Fruit fly (Drosophila melanogaster) whole organism, embryonic: ENCODE data around the gene CG10694.

Experiments used
- Ada2b ChIP-seq: fragments of 200-800 bp; sonication (Bioruptor generic); IDR thresholded peaks from 2 replicates; pipeline ENCODE4 v1.3.6; 2022; ENCODE audit warnings: missing biosample characterization, missing genetic modification characterization
- Bdp1 ChIP-seq: fragments of 200-800 bp; sonication (Bioruptor generic); optimal IDR thresholded peaks from 3 replicates; lab custom pipeline; 2016; ENCODE audit warnings: missing biosample characterization, missing genetic modification characterization
- CG10147 ChIP-seq: fragments of 200-800 bp; sonication (Bioruptor generic); optimal IDR thresholded peaks from 2 replicates; lab custom pipeline; 2019; ENCODE audit warnings: missing biosample characterization, mild to moderate bottlenecking, missing genetic modification characterization, moderate library complexity
- CG10431 ChIP-seq: fragments of 200-800 bp; sonication (Bioruptor generic); optimal IDR thresholded peaks from 3 replicates; lab custom pipeline; 2018; ENCODE audit warnings: missing biosample characterization, mild to moderate bottlenecking, missing genetic modification characterization
- CG12942 ChIP-seq: fragments of 200-800 bp; sonication (Bioruptor generic); optimal IDR thresholded peaks from 3 replicates; lab custom pipeline; 2016; ENCODE audit warnings: missing biosample characterization, missing genetic modification characterization
- CG14441 ChIP-seq: fragments of 200-800 bp; sonication (Bioruptor generic); IDR thresholded peaks from 2 replicates; pipeline ENCODE4 v1.3.6; 2022; ENCODE audit warnings: missing biosample characterization, missing genetic modification characterization
- CG15514 ChIP-seq: fragments of 200-800 bp; sonication (Bioruptor generic); optimal IDR thresholded peaks from 3 replicates; lab custom pipeline; 2017; ENCODE audit warnings: missing biosample characterization, missing genetic modification characterization, mild to moderate bottlenecking, moderate library complexity, missing genetic modification reagents
- CG16863 ChIP-seq: fragments of 200-800 bp; sonication (Bioruptor generic); optimal IDR thresholded peaks from 3 replicates; lab custom pipeline; 2016; ENCODE audit warnings: missing biosample characterization, missing genetic modification characterization
- CG17912 ChIP-seq: fragments of 200-800 bp; sonication (Bioruptor generic); optimal IDR thresholded peaks from 2 replicates; lab custom pipeline; 2018; ENCODE audit warnings: missing biosample characterization, mild to moderate bottlenecking, missing genetic modification characterization
- CG18764 ChIP-seq: fragments of 200-800 bp; sonication (Bioruptor generic); optimal IDR thresholded peaks from 3 replicates; lab custom pipeline; 2016; ENCODE audit warnings: missing biosample characterization, missing genetic modification characterization
- CG30403 ChIP-seq: fragments of 200-800 bp; sonication (Bioruptor generic); optimal IDR thresholded peaks from 3 replicates; lab custom pipeline; 2016; ENCODE audit warnings: missing biosample characterization, missing genetic modification characterization
- CG33213 ChIP-seq: fragments of 200-800 bp; sonication (Bioruptor generic); optimal IDR thresholded peaks from 3 replicates; lab custom pipeline; 2016; ENCODE audit warnings: missing biosample characterization, missing genetic modification characterization
- CG3838 ChIP-seq: fragments of 200-800 bp; sonication (Bioruptor generic); optimal IDR thresholded peaks from 3 replicates; lab custom pipeline; 2016; ENCODE audit warnings: missing biosample characterization, missing genetic modification characterization
- CG4404 ChIP-seq: fragments of 200-800 bp; sonication (Bioruptor generic); IDR thresholded peaks from 2 replicates; pipeline ENCODE4 v1.3.6; 2022; ENCODE audit warnings: missing biosample characterization, missing genetic modification characterization
- CG4424 ChIP-seq: fragments of 200-800 bp; sonication (Bioruptor generic); optimal IDR thresholded peaks from 3 replicates; lab custom pipeline; 2016; ENCODE audit warnings: missing biosample characterization, missing genetic modification characterization
- CG4820 ChIP-seq: fragments of 200-800 bp; sonication (Bioruptor generic); optimal IDR thresholded peaks from 3 replicates; lab custom pipeline; 2016; ENCODE audit warnings: missing biosample characterization, missing genetic modification characterization
- CG4854 ChIP-seq: fragments of 200-800 bp; sonication (Bioruptor generic); optimal IDR thresholded peaks from 2 replicates; lab custom pipeline; 2016; ENCODE audit warnings: missing biosample characterization, missing genetic modification characterization, inconsistent platforms
- CG7745 ChIP-seq: fragments of 200-800 bp; sonication (Bioruptor generic); optimal IDR thresholded peaks from 2 replicates; lab custom pipeline; 2018; ENCODE audit warnings: missing biosample characterization, mild to moderate bottlenecking, missing genetic modification characterization, moderate library complexity
- CG7839 ChIP-seq: fragments of 200-800 bp; sonication (Bioruptor generic); optimal IDR thresholded peaks from 3 replicates; lab custom pipeline; 2018; ENCODE audit warnings: missing biosample characterization, mild to moderate bottlenecking, missing genetic modification characterization, moderate library complexity
- CG7928 ChIP-seq: fragments of 200-800 bp; sonication (Bioruptor generic); optimal IDR thresholded peaks from 2 replicates; lab custom pipeline; 2017; ENCODE audit warnings: missing biosample characterization, mild to moderate bottlenecking, missing genetic modification characterization
- CG7963 ChIP-seq: fragments of 200-800 bp; sonication (Bioruptor generic); IDR thresholded peaks from 3 replicates; pipeline ENCODE4 v1.3.6; 2022; ENCODE audit warnings: missing biosample characterization, missing genetic modification characterization; ENCODE audit not compliant: partially characterized antibody
- CG9609 ChIP-seq: fragments of 200-800 bp; sonication (Bioruptor generic); optimal IDR thresholded peaks from 3 replicates; lab custom pipeline; 2016; ENCODE audit warnings: missing biosample characterization, missing genetic modification characterization
- Dek ChIP-seq: fragments of 200-800 bp; sonication (Bioruptor generic); optimal IDR thresholded peaks from 3 replicates; lab custom pipeline; 2019; ENCODE audit warnings: missing biosample characterization, mild to moderate bottlenecking, missing genetic modification characterization, moderate library complexity
- Ets97D ChIP-seq: fragments of 200-800 bp; sonication (Bioruptor generic); optimal IDR thresholded peaks from 3 replicates; lab custom pipeline; 2016; ENCODE audit warnings: missing biosample characterization, missing genetic modification characterization
- HHEX ChIP-seq: fragments of 200-800 bp; sonication (Bioruptor generic); optimal IDR thresholded peaks from 3 replicates; lab custom pipeline; 2017; ENCODE audit warnings: missing biosample characterization, mild to moderate bottlenecking, missing genetic modification characterization, missing genetic modification reagents
- Hand ChIP-seq: fragments of 200-800 bp; sonication (Bioruptor generic); optimal IDR thresholded peaks from 2 replicates; lab custom pipeline; 2017; ENCODE audit warnings: mild to moderate bottlenecking, missing biosample characterization, missing genetic modification reagents, missing genetic modification characterization
- Jarid2 ChIP-seq: fragments of 200-800 bp; sonication (Bioruptor generic); optimal IDR thresholded peaks from 3 replicates; lab custom pipeline; 2017; ENCODE audit warnings: mild to moderate bottlenecking, missing biosample characterization, missing genetic modification reagents, missing genetic modification characterization
- MTF-1 ChIP-seq: fragments of 200-800 bp; sonication (Bioruptor generic); optimal IDR thresholded peaks from 2 replicates; lab custom pipeline; 2018; ENCODE audit warnings: missing biosample characterization, mild to moderate bottlenecking, missing genetic modification characterization, borderline replicate concordance
- Oli ChIP-seq: fragments of 200-800 bp; sonication (Bioruptor generic); optimal IDR thresholded peaks from 2 replicates; lab custom pipeline; 2018; ENCODE audit warnings: missing biosample characterization, mild to moderate bottlenecking, missing genetic modification characterization, moderate library complexity
- Rfx ChIP-seq: fragments of 200-800 bp; sonication (Bioruptor generic); IDR thresholded peaks from 2 replicates; pipeline ENCODE4 v1.3.6; 2022; ENCODE audit warnings: missing biosample characterization, missing genetic modification characterization
- Six4 ChIP-seq: fragments of 200-800 bp; sonication (Bioruptor generic); optimal IDR thresholded peaks from 2 replicates; lab custom pipeline; 2016; ENCODE audit warnings: missing biosample characterization, missing genetic modification characterization
- Ssrp ChIP-seq: fragments of 200-800 bp; sonication (Bioruptor generic); optimal IDR thresholded peaks from 2 replicates; lab custom pipeline; 2018; ENCODE audit warnings: missing biosample characterization, mild to moderate bottlenecking, missing genetic modification characterization, moderate library complexity
- Xrp1 ChIP-seq: fragments of 200-800 bp; sonication (Bioruptor generic); IDR thresholded peaks from 2 replicates; pipeline ENCODE4 v1.3.6; 2022; ENCODE audit warnings: missing biosample characterization, missing genetic modification characterization
- ase ChIP-seq: fragments of 200-800 bp; sonication (Bioruptor generic); IDR thresholded peaks from 3 replicates; pipeline ENCODE4 v1.3.6; 2022; ENCODE audit warnings: missing biosample characterization, missing genetic modification characterization
- bowl ChIP-seq: fragments of 200-800 bp; sonication (Bioruptor generic); IDR thresholded peaks from 2 replicates; pipeline ENCODE4 v1.3.6; 2022; ENCODE audit warnings: missing biosample characterization, missing genetic modification characterization
- chm ChIP-seq: fragments of 200-800 bp; sonication (Bioruptor generic); IDR thresholded peaks from 2 replicates; pipeline ENCODE4 v1.3.6; 2022; ENCODE audit warnings: missing biosample characterization, missing genetic modification characterization
- crp ChIP-seq, 2 experiments: fragments of 200-800 bp; sonication (Bioruptor generic); optimal IDR thresholded peaks; 2 replicates in 1 of 2; 3 replicates in 1 of 2; lab custom pipeline; 2017; ENCODE audit warnings: missing biosample characterization in 2 of 2, missing genetic modification characterization in 2 of 2, mild to moderate bottlenecking in 1 of 2, moderate library complexity in 1 of 2
- da ChIP-seq: fragments of 200-800 bp; sonication (Bioruptor generic); optimal IDR thresholded peaks from 2 replicates; lab custom pipeline; 2016; ENCODE audit warnings: missing biosample characterization, missing genetic modification characterization
- fd96Cb ChIP-seq: fragments of 200-800 bp; sonication (Bioruptor generic); optimal IDR thresholded peaks from 2 replicates; lab custom pipeline; 2018; ENCODE audit warnings: missing biosample characterization, mild to moderate bottlenecking, missing genetic modification characterization, moderate library complexity
- fu2 ChIP-seq: fragments of 200-800 bp; sonication (Bioruptor generic); optimal IDR thresholded peaks from 2 replicates; lab custom pipeline; 2016; ENCODE audit warnings: missing biosample characterization, missing genetic modification characterization
- gcm2 ChIP-seq: fragments of 200-800 bp; sonication (Bioruptor generic); optimal IDR thresholded peaks from 2 replicates; lab custom pipeline; 2016; ENCODE audit warnings: missing biosample characterization, missing genetic modification characterization
- grau ChIP-seq: fragments of 200-800 bp; optimal IDR thresholded peaks from 3 replicates; lab custom pipeline; 2019; ENCODE audit warnings: missing biosample characterization, mild to moderate bottlenecking, missing genetic modification characterization, moderate library complexity
- hth ChIP-seq: fragments of >200 bp; optimal IDR thresholded peaks from 2 replicates; lab custom pipeline; 2017; ENCODE audit warnings: inconsistent platforms
- knrl ChIP-seq: fragments of 200-800 bp; sonication (Bioruptor generic); IDR thresholded peaks from 3 replicates; pipeline ENCODE4 v1.3.6; 2022; ENCODE audit warnings: missing biosample characterization, missing genetic modification characterization; ENCODE audit not compliant: partially characterized antibody
- otp ChIP-seq: fragments of 200-800 bp; sonication (Bioruptor generic); IDR thresholded peaks from 3 replicates; pipeline ENCODE4, ENCODE4 v1.3.6; 2022; ENCODE audit warnings: missing biosample characterization, missing genetic modification characterization
- pnt ChIP-seq: fragments of 200-800 bp; sonication (Bioruptor generic); optimal IDR thresholded peaks from 3 replicates; lab custom pipeline; 2016; ENCODE audit warnings: missing biosample characterization, missing genetic modification characterization
- psq ChIP-seq: fragments of 200-800 bp; sonication (Bioruptor generic); optimal IDR thresholded peaks from 2 replicates; lab custom pipeline; 2017; ENCODE audit warnings: missing biosample characterization, missing genetic modification characterization
- salm ChIP-seq: fragments of 200-800 bp; sonication (Bioruptor generic); optimal IDR thresholded peaks from 2 replicates; lab custom pipeline; 2018; ENCODE audit warnings: missing biosample characterization, mild to moderate bottlenecking, missing genetic modification characterization
- tap ChIP-seq: fragments of 200-800 bp; optimal IDR thresholded peaks from 3 replicates; lab custom pipeline; 2019; ENCODE audit warnings: missing biosample characterization, mild to moderate bottlenecking, missing genetic modification characterization, moderate library complexity

CG10694 gene

DNA sequence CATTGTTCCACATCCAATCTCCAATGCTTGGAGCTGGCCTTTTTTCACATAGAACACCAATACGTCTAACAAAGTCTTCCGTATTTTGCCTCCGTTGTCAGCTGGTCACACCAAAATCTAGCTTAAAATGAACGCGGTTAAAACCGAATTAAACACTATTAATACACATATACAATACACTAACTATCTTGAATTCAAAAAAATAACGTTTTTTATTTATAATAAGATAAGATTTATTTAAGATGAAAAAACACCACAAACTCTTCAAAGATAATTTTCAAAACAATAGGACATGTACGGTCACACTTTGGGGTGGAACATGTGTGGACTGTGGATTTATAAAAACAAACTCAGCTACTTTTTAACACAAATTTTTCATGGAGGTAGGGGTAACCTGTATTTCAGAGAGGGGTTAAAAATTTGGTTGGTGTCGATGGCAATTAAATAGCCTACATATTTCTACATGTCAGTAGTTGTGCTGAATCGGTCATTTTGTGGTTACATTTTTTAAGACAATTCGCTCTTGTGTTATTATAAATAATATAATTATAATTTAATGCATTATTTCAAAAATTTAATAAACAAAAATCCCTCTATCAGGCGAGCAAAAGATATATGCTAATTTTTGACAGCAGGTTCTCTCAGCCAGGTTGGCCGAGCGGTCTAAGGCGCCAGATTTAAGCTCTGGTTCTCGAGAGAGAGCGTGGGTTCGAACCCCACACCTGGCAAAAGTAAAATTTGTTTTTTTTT is 5.3 kb downstream of the CG10694 start, which contains the start of gene CG13605 (continued):
- TF ChIP-seq CG30403 (peak; percentile 72), ase (GFP tag; lab: Robert Waterston, UW) (peak; percentile 57; the same call in 2 of the 3 replicates), Six4 (peak; percentile 52), CG17912 (no peak), CG16863 (GFP tag; lab: Kevin White, UChicago) (no peak), Jarid2 (peak; percentile 53), CG10431 (GFP tag; lab: Kevin White, UChicago) (peak; percentile 46), CG7839 (tag; lab: Kevin White, UChicago) (peak; percentile 82), HHEX (peak; percentile 88), Ada2b (GFP tag; lab: Robert Waterston, UW) (peak; percentile 66), Dek (peak; percentile 87), bowl (GFP tag; lab: Robert Waterston, UW) (0 out of 2 replicates have a peak, but pooled peaks have one; percentile 13), Bdp1 (GFP tag; lab: Kevin White, UChicago) (peak; percentile 97), psq (GFP tag; lab: Kevin White, UChicago) (peak; percentile 23), CG7928 (peak; percentile 50), hth (lab: Kevin White, UChicago) (no peak), Rfx (peak; percentile 85), MTF-1 (no peak), CG7745 (peak; percentile 65), da (no peak), CG9609 (peak; percentile 53), CG15514 (GFP tag; lab: Kevin White, UChicago) (peak; percentile 80), gcm2 (GFP tag; lab: Kevin White, UChicago) (peak; percentile 4), Hand (peak; percentile 69), CG4820 (peak; percentile 52), Ets97D (GFP tag; lab: Kevin White, UChicago) (peak; percentile 49), tap (tag; lab: Kevin White, UChicago) (peak; percentile 64), CG33213 (peak; percentile 2), CG10147 (GFP tag; lab: Kevin White, UChicago) (peak; percentile 79), Oli (tag; lab: Kevin White, UChicago) (peak; percentile 74), CG14441 (GFP tag; lab: Robert Waterston, UW) (peak; percentile 72), CG4424 (GFP tag; lab: Kevin White, UChicago) (peak; percentile 64), crp (GFP tag; optimal IDR thresholded peaks at IDR 0.05; lab: Kevin White, UChicago) (no peak), CG4854 (peak; percentile 57), Xrp1 (GFP tag; lab: Robert Waterston, UW) (peak; percentile 76), CG12942 (GFP tag; lab: Kevin White, UChicago) (peak; percentile 62), CG3838 (GFP tag; lab: Kevin White, UChicago) (no peak), CG7963 (GFP tag; lab: Robert Waterston, UW) (no peak), CG18764 (peak; percentile 56), grau (peak; percentile 77), chm (peak; percentile 75; the same call in 1 of the 2 replicates), otp (GFP tag; lab: Robert Waterston, UW) (no peak), pnt (GFP tag; lab: Kevin White, UChicago) (peak; percentile 26), knrl (GFP tag; lab: Robert Waterston, UW) (no peak; the same call in 2 of the 3 replicates), salm (tag; lab: Kevin White, UChicago) (peak; percentile 63), fu2 (GFP tag; lab: Kevin White, UChicago) (no peak), CG4404 (no peak), Ssrp (tag; lab: Kevin White, UChicago) (peak; percentile 63), fd96Cb (tag; lab: Kevin White, UChicago) (peak; percentile 70)
